Worm (Caenorhabditis elegans): ENCODE results near the gene lact-1.

- TF ChIP-seq med-1 (GFP tag; optimal IDR thresholded peaks at IDR 0.05; ENCODE audit: insufficient read depth) (no peak), flt-1 (GFP tag; IDR thresholded peaks at IDR 0.05) (no peak), tab-1 (GFP tag; IDR thresholded peaks at IDR 0.05) (no peak), ref-1 (GFP tag; conservative IDR thresholded peaks at IDR 0.05) (no peak), klf-2 (GFP tag; conservative IDR thresholded peaks at IDR 0.05) (no peak), T22C8.4 (GFP tag; IDR thresholded peaks at IDR 0.05) (no peak), cog-1 (tag; optimal IDR thresholded peaks at IDR 0.05) (no peak), ztf-29 (GFP tag; IDR thresholded peaks at IDR 0.05) (no peak), ztf-23 (GFP tag; IDR thresholded peaks at IDR 0.05) (no peak)
Observed at ce11 chrX:7229357-7229756, 30.8 kb downstream of the lact-1 start.
